Worm (Caenorhabditis elegans) whole organism, L1 larva: Measurements from ENCODE around the gene glr-6.

Source experiments
- C04F5.9 ChIP-seq: sonication (generic microtip); optimal IDR thresholded peaks from 2 replicates; lab custom pipeline; 2016; ENCODE audit warnings: missing genetic modification characterization, missing compliant biosample characterization
- C16A3.4 ChIP-seq: fragments of 150-350 bp; optimal IDR thresholded peaks from 2 replicates; lab custom pipeline; 2014; ENCODE audit warnings: missing biosample characterization, missing genetic modification characterization
- C34B4.2 ChIP-seq: sonication (generic microtip); optimal IDR thresholded peaks from 2 replicates; lab custom pipeline; 2017; ENCODE audit warnings: mild to moderate bottlenecking, missing genetic modification characterization, missing compliant biosample characterization
- F16B12.6 ChIP-seq: fragments of 150-350 bp; optimal IDR thresholded peaks from 2 replicates; lab custom pipeline; 2014; ENCODE audit warnings: missing biosample characterization, missing genetic modification characterization
- alr-1 ChIP-seq: fragments of 200-800 bp; sonication (Bioruptor generic); optimal IDR thresholded peaks from 2 replicates; lab custom pipeline; 2018; ENCODE audit warnings: borderline replicate concordance, mild to moderate bottlenecking, missing genetic modification characterization, missing compliant biosample characterization
- aly-2 ChIP-seq: fragments of 150-350 bp; optimal IDR thresholded peaks from 2 replicates; lab custom pipeline; 2014; ENCODE audit warnings: missing biosample characterization, missing genetic modification characterization
- ama-1 ChIP-seq: fragments of 150-350 bp; optimal IDR thresholded peaks from 2 replicates; lab custom pipeline; 2014
- ceh-63 ChIP-seq: fragments of 200-800 bp; sonication (Bioruptor generic); optimal IDR thresholded peaks from 2 replicates; lab custom pipeline; 2018; ENCODE audit warnings: mild to moderate bottlenecking, missing genetic modification characterization, missing compliant biosample characterization
- ceh-8 ChIP-seq: fragments of 200-800 bp; sonication (Bioruptor generic); optimal IDR thresholded peaks from 2 replicates; lab custom pipeline; 2018; ENCODE audit warnings: mild to moderate bottlenecking, missing genetic modification characterization, moderate library complexity, missing compliant biosample characterization
- ces-1 ChIP-seq: fragments of 150-350 bp; optimal IDR thresholded peaks from 2 replicates; lab custom pipeline; 2014; ENCODE audit warnings: missing biosample characterization, missing genetic modification reagents, missing genetic modification characterization
- dpl-1 ChIP-seq, 3 experiments: fragments of 150-350 bp in 2 of 3; sonication (generic microtip) in 1 of 3; optimal IDR thresholded peaks; 2 replicates each; lab custom pipeline; 2014 to 2017; ENCODE audit warnings: missing biosample characterization in 3 of 3, missing genetic modification characterization in 3 of 3, missing genetic modification reagents in 3 of 3
- efl-1 ChIP-seq, 4 experiments: fragments of 150-350 bp; optimal IDR thresholded peaks in 3 of 4; peaks in 1 of 4; 1 replicate in 1 of 4; 2 replicates in 3 of 4; lab custom pipeline; 2014; ENCODE audit warnings: missing biosample characterization in 2 of 4, missing genetic modification characterization in 2 of 4, missing genetic modification reagents in 2 of 4
- egl-13 ChIP-seq: sonication (generic microtip); optimal IDR thresholded peaks from 2 replicates; lab custom pipeline; 2016; ENCODE audit warnings: missing genotype, missing genetic modification reagents, missing genetic modification characterization, missing compliant biosample characterization
- elt-2 ChIP-seq: sonication (generic microtip); optimal IDR thresholded peaks from 2 replicates; lab custom pipeline; 2016; ENCODE audit warnings: missing genetic modification characterization, mild to moderate bottlenecking, inconsistent platforms, missing compliant biosample characterization, missing genetic modification reagents
- elt-3 ChIP-seq, 6 experiments: fragments of 150-350 bp in 1 of 6; sonication (generic microtip); optimal IDR thresholded peaks; 2 replicates each; lab custom pipeline; 2017 to 2018; ENCODE audit warnings: missing biosample characterization in 6 of 6, missing genetic modification characterization in 6 of 6, inconsistent platforms in 1 of 6
- ets-5 ChIP-seq: fragments of 200-800 bp; sonication (Bioruptor generic); IDR thresholded peaks from 2 replicates; pipeline ENCODE4 v1.3.6; 2022; ENCODE audit warnings: missing genetic modification characterization, missing compliant biosample characterization
- fkh-4 ChIP-seq: sonication (generic microtip); optimal IDR thresholded peaks from 2 replicates; lab custom pipeline; 2016; ENCODE audit warnings: missing compliant biosample characterization, missing genetic modification characterization, borderline replicate concordance
- fkh-8 ChIP-seq: sonication (generic microtip); optimal IDR thresholded peaks from 2 replicates; lab custom pipeline; 2016; ENCODE audit warnings: mild to moderate bottlenecking, missing genetic modification characterization, missing compliant biosample characterization
- hlh-17 ChIP-seq: fragments of 200-800 bp; sonication (Bioruptor generic); optimal IDR thresholded peaks from 2 replicates; lab custom pipeline; 2018; ENCODE audit warnings: missing genetic modification characterization, mild to moderate bottlenecking, missing compliant biosample characterization, moderate library complexity, borderline replicate concordance
- hlh-4 ChIP-seq: sonication (generic microtip); optimal IDR thresholded peaks from 2 replicates; lab custom pipeline; 2016; ENCODE audit warnings: mild to moderate bottlenecking, missing genetic modification characterization, missing compliant biosample characterization
- hpl-2 ChIP-seq: fragments of 150-350 bp; optimal IDR thresholded peaks from 2 replicates; lab custom pipeline; 2014; ENCODE audit warnings: missing biosample characterization, missing genetic modification reagents, missing genetic modification characterization
- irx-1 ChIP-seq: sonication (generic microtip); optimal IDR thresholded peaks from 2 replicates; lab custom pipeline; 2016; ENCODE audit warnings: missing genetic modification characterization, missing compliant biosample characterization
- isw-1 ChIP-seq: fragments of 200-800 bp; sonication (Bioruptor generic); IDR thresholded peaks from 2 replicates; pipeline ENCODE4 v1.3.6; 2022; ENCODE audit warnings: missing genetic modification characterization, missing compliant biosample characterization
- lin-13 ChIP-seq: fragments of 150-350 bp; optimal IDR thresholded peaks from 2 replicates; lab custom pipeline; 2014; ENCODE audit warnings: missing biosample characterization, missing genetic modification reagents, missing genetic modification characterization
- lin-14 ChIP-seq: fragments of 200-800 bp; sonication (Bioruptor generic); optimal IDR thresholded peaks from 2 replicates; lab custom pipeline; 2018; ENCODE audit warnings: mild to moderate bottlenecking, missing genetic modification characterization, moderate library complexity, missing compliant biosample characterization
- lin-35 ChIP-seq, 2 experiments: fragments of 150-350 bp; optimal IDR thresholded peaks; 2 replicates each; lab custom pipeline; 2014; ENCODE audit warnings: missing biosample characterization in 2 of 2, missing genetic modification characterization in 2 of 2, missing genetic modification reagents in 2 of 2
- lin-39 ChIP-seq: fragments of 150-350 bp; optimal IDR thresholded peaks from 2 replicates; lab custom pipeline; 2014; ENCODE audit warnings: missing biosample characterization, missing genetic modification reagents, missing genetic modification characterization
- lsy-2 ChIP-seq, 2 experiments: fragments of 150-350 bp; optimal IDR thresholded peaks; 2 replicates each; lab custom pipeline; 2014; ENCODE audit warnings: missing biosample characterization in 2 of 2, missing genetic modification characterization in 2 of 2
- mab-9 ChIP-seq: fragments of 200-800 bp; sonication (Bioruptor generic); IDR thresholded peaks from 2 replicates; pipeline ENCODE4 v1.3.6; 2022; ENCODE audit warnings: missing genetic modification reagents, missing genetic modification characterization, missing compliant biosample characterization
- mef-2 ChIP-seq: fragments of 150-350 bp; optimal IDR thresholded peaks from 2 replicates; lab custom pipeline; 2014; ENCODE audit warnings: missing biosample characterization, missing genetic modification characterization
- nhr-11 ChIP-seq: fragments of 150-350 bp; optimal IDR thresholded peaks from 2 replicates; lab custom pipeline; 2014; ENCODE audit warnings: missing biosample characterization, missing genetic modification characterization
- nhr-19 ChIP-seq: fragments of 200-800 bp; sonication (Bioruptor generic); conservative IDR thresholded peaks from 2 replicates; pipeline ENCODE4 v1.3.6; 2022; ENCODE audit warnings: missing genetic modification characterization, missing compliant biosample characterization
- nhr-20 ChIP-seq: sonication (generic microtip); optimal IDR thresholded peaks from 2 replicates; lab custom pipeline; 2016; ENCODE audit warnings: mild to moderate bottlenecking, missing genetic modification characterization, missing compliant biosample characterization
- nhr-237 ChIP-seq: fragments of 150-350 bp; optimal IDR thresholded peaks from 2 replicates; lab custom pipeline; 2014; ENCODE audit warnings: missing biosample characterization, missing genetic modification characterization
- nhr-28 ChIP-seq: fragments of 150-350 bp; optimal IDR thresholded peaks from 2 replicates; lab custom pipeline; 2014; ENCODE audit warnings: missing biosample characterization, missing genetic modification characterization
- nhr-71 ChIP-seq: sonication (generic microtip); optimal IDR thresholded peaks from 2 replicates; lab custom pipeline; 2016; ENCODE audit warnings: mild to moderate bottlenecking, missing genetic modification characterization, moderate library complexity, missing compliant biosample characterization
- nhr-84 ChIP-seq: sonication (generic microtip); optimal IDR thresholded peaks from 2 replicates; lab custom pipeline; 2017; ENCODE audit warnings: missing biosample characterization, missing genetic modification characterization
- nhr-85 ChIP-seq: sonication (generic microtip); peaks from one replicate; lab custom pipeline; 2016; ENCODE audit warnings: missing genetic modification characterization, inconsistent platforms, missing compliant biosample characterization
- pag-3 ChIP-seq: sonication (generic microtip); optimal IDR thresholded peaks from 2 replicates; lab custom pipeline; 2017; ENCODE audit warnings: missing genetic modification characterization, mild to moderate bottlenecking, missing compliant biosample characterization, antibody characterized with exemption, borderline replicate concordance; ENCODE audit not compliant: insufficient read depth
- snu-23 ChIP-seq: sonication (generic microtip); optimal IDR thresholded peaks from 2 replicates; lab custom pipeline; 2016; ENCODE audit warnings: missing genetic modification characterization, missing compliant biosample characterization
- sox-4 ChIP-seq: sonication (generic microtip); optimal IDR thresholded peaks from 2 replicates; lab custom pipeline; 2016; ENCODE audit warnings: missing genetic modification characterization, missing compliant biosample characterization
- swsn-7 ChIP-seq: sonication (generic microtip); optimal IDR thresholded peaks from 2 replicates; lab custom pipeline; 2016; ENCODE audit warnings: missing genetic modification characterization, missing compliant biosample characterization
- unc-62 ChIP-seq: fragments of 150-350 bp; optimal IDR thresholded peaks from 2 replicates; lab custom pipeline; 2014; ENCODE audit warnings: missing biosample characterization, missing genetic modification reagents, missing genetic modification characterization
- unc-98 ChIP-seq: fragments of 200-800 bp; sonication (Bioruptor generic); IDR thresholded peaks from 2 replicates; pipeline ENCODE4 v1.3.6; 2022; ENCODE audit warnings: missing genetic modification characterization, missing compliant biosample characterization
- xbp-1 ChIP-seq: sonication (generic microtip); optimal IDR thresholded peaks from 2 replicates; lab custom pipeline; 2016; ENCODE audit warnings: missing genetic modification characterization, missing compliant biosample characterization

The glr-6 gene

ce11 chrX:6819135-6819534, 21.4 kb downstream of the glr-6 start:
- TF ChIP-seq efl-1 (optimal IDR thresholded peaks at IDR 0.05; lab: Kevin White, UChicago) = no peak
- peak in 1 of 2 experiments; percentile 43 for TF ChIP-seq efl-1 (GFP tag; optimal IDR thresholded peaks at IDR 0.05 in 1 of 2; lab: Kevin White, UChicago)
- no peak for TF ChIP-seq mef-2
- no peak for TF ChIP-seq ces-1

ce11 chrX:6818036-6818488, 22.5 kb downstream of the glr-6 start, which contains the start of gene dhs-28:
TSS of gene dhs-28 (plus strand) at chrX:6818438.
- TF ChIP-seq efl-1 (optimal IDR thresholded peaks at IDR 0.05; lab: Kevin White, UChicago) (no peak), efl-1 (GFP tag; optimal IDR thresholded peaks at IDR 0.05 in 1 of 2; lab: Kevin White, UChicago) (peak in 1 of 2 experiments; percentile 17), lin-35 (GFP tag; optimal IDR thresholded peaks at IDR 0.05; lab: Kevin White, UChicago) (peak in 1 of 2 experiments; percentile 68), nhr-20 (tag; lab: Kevin White, UChicago) (peak; percentile 57), lin-14 (GFP tag; lab: Kevin White, UChicago) (peak; percentile 18), ama-1 (lab: Kevin White, UChicago) (peak; percentile 11), nhr-71 (peak; percentile 6), nhr-19 (GFP tag; lab: Robert Waterston, UW) (peak; percentile 30), elt-3 (tag; optimal IDR thresholded peaks at IDR 0.05; lab: Kevin White, UChicago) (peak in 3 of 6 experiments; percentile 17 to 71 (median 39)), hlh-4 (tag; lab: Kevin White, UChicago) (no peak), sox-4 (no peak), ceh-63 (GFP tag; lab: Kevin White, UChicago) (no peak), fkh-4 (tag; lab: Kevin White, UChicago) (no peak), snu-23 (peak; percentile 21), elt-2 (tag; lab: Kevin White, UChicago) (peak; percentile 63), C04F5.9 (tag; lab: Kevin White, UChicago) (no peak)
- TF ChIP-seq, all 84 proteins: peak for 10

ce11 chrX:6813025-6813424, 27.5 kb downstream of the glr-6 start:
- TF ChIP-seq nhr-11 (tag; lab: Kevin White, UChicago) = no peak
- TF ChIP-seq F16B12.6 (tag; lab: Kevin White, UChicago) = no peak
- TF ChIP-seq egl-13 (tag; lab: Kevin White, UChicago) = no peak
- TF ChIP-seq unc-62 (GFP tag; lab: Kevin White, UChicago) = no peak
- no peak for TF ChIP-seq nhr-19 (GFP tag; lab: Robert Waterston, UW)
- TF ChIP-seq mab-9 = no peak
- no peak for TF ChIP-seq dpl-1 (GFP tag; optimal IDR thresholded peaks at IDR 0.05; lab: Kevin White, UChicago)
- TF ChIP-seq C16A3.4 (tag; lab: Kevin White, UChicago) = no peak
- no peak for TF ChIP-seq ceh-8 (GFP tag; lab: Kevin White, UChicago)
- TF ChIP-seq irx-1 (tag; lab: Kevin White, UChicago) = no peak
- no peak for TF ChIP-seq xbp-1 (tag; lab: Kevin White, UChicago)
- TF ChIP-seq nhr-85 (tag; lab: Kevin White, UChicago) = no peak
- no peak for TF ChIP-seq nhr-20 (tag; lab: Kevin White, UChicago)
- TF ChIP-seq alr-1 = no peak
- TF ChIP-seq pag-3 (tag; lab: Kevin White, UChicago) = no peak

- TF ChIP-seq alr-1 = no peak
- TF ChIP-seq hpl-2 (GFP tag; lab: Kevin White, UChicago) = peak; percentile 34
- peak; percentile 36 for TF ChIP-seq C16A3.4 (tag; lab: Kevin White, UChicago)
- peak in 1 of 6 experiments; percentile 75 for TF ChIP-seq elt-3 (tag; optimal IDR thresholded peaks at IDR 0.05; lab: Kevin White, UChicago)
- TF ChIP-seq F16B12.6 (tag; lab: Kevin White, UChicago) = no peak
- no peak for TF ChIP-seq nhr-28 (tag; lab: Kevin White, UChicago)
- TF ChIP-seq hlh-17 (GFP tag; lab: Kevin White, UChicago) = no peak
- no peak for TF ChIP-seq ceh-63 (GFP tag; lab: Kevin White, UChicago)
- peak; percentile 35 for TF ChIP-seq nhr-19 (GFP tag; lab: Robert Waterston, UW)
- TF ChIP-seq unc-98 (GFP tag; lab: Robert Waterston, UW) = no peak
- TF ChIP-seq ets-5 (GFP tag; lab: Robert Waterston, UW) = no peak
- TF ChIP-seq nhr-85 (tag; lab: Kevin White, UChicago) = no peak
- no peak for TF ChIP-seq fkh-4 (tag; lab: Kevin White, UChicago)
- TF ChIP-seq nhr-237 = no peak
- no peak for TF ChIP-seq C34B4.2 (tag; lab: Kevin White, UChicago)
- no peak for TF ChIP-seq aly-2 (tag; lab: Kevin White, UChicago)
- no peak for TF ChIP-seq lin-13
- TF ChIP-seq lsy-2 (tag; optimal IDR thresholded peaks at IDR 0.05; lab: Kevin White, UChicago) = peak in 1 of 2 experiments; percentile 27
- TF ChIP-seq elt-2 (tag; lab: Kevin White, UChicago) = peak; percentile 37
- TF ChIP-seq fkh-8 (tag; lab: Kevin White, UChicago) = no peak
- no peak for TF ChIP-seq lin-39 (tag; lab: Kevin White, UChicago)
- peak; percentile 35 for TF ChIP-seq swsn-7
- no peak for TF ChIP-seq nhr-84
- no peak for TF ChIP-seq isw-1 (GFP tag; lab: Robert Waterston, UW)
- TF ChIP-seq lin-14 (GFP tag; lab: Kevin White, UChicago) = peak; percentile 31
These were observed 31.9 kb downstream of the glr-6 start for ce11 chrX:6808640-6809039.
